Worm (Caenorhabditis elegans): ENCODE measurements around the gene ZK370.4.

- TF ChIP-seq tab-1 (GFP tag; IDR thresholded peaks at IDR 0.05) (no peak), med-1 (GFP tag; optimal IDR thresholded peaks at IDR 0.05; ENCODE audit: insufficient read depth) (no peak), flt-1 (GFP tag; IDR thresholded peaks at IDR 0.05) (no peak), ztf-29 (GFP tag; IDR thresholded peaks at IDR 0.05) (no peak)
These were observed 26.4 kb downstream of the ZK370.4 start, which contains the start of gene B0303.16 for ce11 chrIII:8704765-8705164.
